Fruit fly (Drosophila melanogaster): ENCODE measurements around the gene Ge-1.
A peak's percentile ranks its signal among the peaks of the same experiment; 100 is the strongest.

Ge-1 gene

dm6 chr2L:11123499-11123898 lies 22.8 kb upstream of the Ge-1 start, which contains the start of the genes Csl4 and Nup160 (continued):
- TF ChIP-seq Bgb (GFP tag; IDR thresholded peaks at IDR 0.05; ENCODE audit: partially characterized antibody) (no peak; the same call in 1 of the 2 replicates), CG10267 (tag; optimal IDR thresholded peaks at IDR 0.05) (peak; percentile 97), stc (GFP tag; IDR thresholded peaks at IDR 0.05) (peak; percentile 57), kay (GFP tag; optimal IDR thresholded peaks at IDR 0.05) (peak; percentile 64), dpn (GFP tag; optimal IDR thresholded peaks at IDR 0.05) (peak; percentile 87 to 88), en (GFP tag; optimal IDR thresholded peaks at IDR 0.05) (peak; percentile 46), CG6654 (GFP tag; optimal IDR thresholded peaks at IDR 0.05) (no peak), sr (GFP tag; IDR thresholded peaks at IDR 0.05) (no peak), CG10209 (GFP tag; optimal IDR thresholded peaks at IDR 0.05) (peak; percentile 73), CG11085 (GFP tag; IDR thresholded peaks at IDR 0.05) (peak; percentile 48), CG4707 (GFP tag; optimal IDR thresholded peaks at IDR 0.05) (no peak), CG16779 (GFP tag; IDR thresholded peaks at IDR 0.05) (peak; percentile 61; the same call in 1 of the 2 replicates), Sry-δ (GFP tag; optimal IDR thresholded peaks at IDR 0.05) (peak; percentile 63), CG16863 (GFP tag; optimal IDR thresholded peaks at IDR 0.05) (peak; percentile 76), Mrtf (GFP tag; IDR thresholded peaks at IDR 0.05) (no peak), fd64A (GFP tag; optimal IDR thresholded peaks at IDR 0.05) (no peak), CG7928 (GFP tag; optimal IDR thresholded peaks at IDR 0.05) (peak; percentile 50), repo (GFP tag; optimal IDR thresholded peaks at IDR 0.05) (peak; percentile 30), ranshi (GFP tag; IDR thresholded peaks at IDR 0.05) (peak; percentile 65; the same call in 1 of the 2 replicates), Asciz (GFP tag; optimal IDR thresholded peaks at IDR 0.05) (no peak), zf30C (GFP tag; optimal IDR thresholded peaks at IDR 0.05) (no peak), CG17568 (GFP tag; optimal IDR thresholded peaks at IDR 0.05) (no peak), so (GFP tag; IDR thresholded peaks at IDR 0.05) (peak; percentile 47; the same call in 2 of the 3 replicates), sens (GFP tag) (peak; percentile 98), Hr51 (GFP tag; optimal IDR thresholded peaks at IDR 0.05) (peak in 1 of 2 experiments; percentile 85), CG9609 (GFP tag; optimal IDR thresholded peaks at IDR 0.05) (peak; percentile 85), CG3995 (GFP tag; optimal IDR thresholded peaks at IDR 0.05) (peak; percentile 57), Doc3 (GFP tag; IDR thresholded peaks at IDR 0.05; ENCODE audit: partially characterized antibody) (no peak; the same call in 2 of the 3 replicates), Six4 (GFP tag; optimal IDR thresholded peaks at IDR 0.05) (peak; percentile 57), sna (GFP tag; IDR thresholded peaks at IDR 0.05; ENCODE audit: partially characterized antibody) (no peak), slou (GFP tag; optimal IDR thresholded peaks at IDR 0.05) (peak; percentile 78), dmrt99B (tag; optimal IDR thresholded peaks at IDR 0.05) (no peak), gcm (GFP tag; optimal IDR thresholded peaks at IDR 0.05) (no peak), CG1024 (GFP tag; IDR thresholded peaks at IDR 0.05) (no peak), Rx (GFP tag; IDR thresholded peaks at IDR 0.05) (peak; percentile 60), CG7357 (GFP tag; IDR thresholded peaks at IDR 0.05) (peak; percentile 34; the same call in 1 of the 3 replicates), Stat92E (GFP tag; optimal IDR thresholded peaks at IDR 0.05) (peak in 1 of 3 experiments; percentile 43), org-1 (GFP tag; optimal IDR thresholded peaks at IDR 0.05) (peak; percentile 0), ttk (GFP tag; IDR thresholded peaks at IDR 0.05) (peak; percentile 74), CG13296 (GFP tag; optimal IDR thresholded peaks at IDR 0.05) (peak; percentile 60), CG32772 (GFP tag; IDR thresholded peaks at IDR 0.05) (peak; percentile 64), NC2α (GFP tag; optimal IDR thresholded peaks at IDR 0.05) (peak; percentile 38), CG10431 (GFP tag; optimal IDR thresholded peaks at IDR 0.05) (peak; percentile 10), bowl (GFP tag; IDR thresholded peaks at IDR 0.05) (no peak), CG12219 (GFP tag; optimal IDR thresholded peaks at IDR 0.05) (no peak), CG13123 (GFP tag; optimal IDR thresholded peaks at IDR 0.05) (peak; percentile 74), Med (GFP tag) (peak; percentile 98), E2f2 (GFP tag; IDR thresholded peaks at IDR 0.05) (peak; percentile 67), CG15269 (tag; optimal IDR thresholded peaks at IDR 0.05) (no peak), CG10543 (GFP tag; optimal IDR thresholded peaks at IDR 0.05) (peak; percentile 36), bcd (GFP tag; optimal IDR thresholded peaks at IDR 0.05) (no peak)

Data from whole organism, embryonic.